Fruit fly (Drosophila melanogaster) whole organism, pupa: ENCODE data around the gene CG10428.
A peak's percentile ranks its signal among the peaks of the same experiment; 100 is the strongest.

Source experiments
- CG10348 ChIP-seq: fragments of 200-800 bp; sonication (Bioruptor generic); IDR thresholded peaks from 2 replicates; pipeline ENCODE4 v1.3.6; 2022; ENCODE audit warnings: missing biosample characterization, missing genetic modification characterization
- CG14655 ChIP-seq: fragments of 200-800 bp; sonication (Bioruptor generic); optimal IDR thresholded peaks from 3 replicates; lab custom pipeline; 2017; ENCODE audit warnings: mild to moderate bottlenecking, missing biosample characterization, missing genetic modification reagents, missing genetic modification characterization
- CG34367 ChIP-seq: fragments of 200-800 bp; sonication (Bioruptor generic); optimal IDR thresholded peaks from 2 replicates; lab custom pipeline; 2018; ENCODE audit warnings: missing biosample characterization, mild to moderate bottlenecking, missing genetic modification characterization
- CG4496 ChIP-seq: fragments of 200-800 bp; sonication (Bioruptor generic); IDR thresholded peaks from 3 replicates; pipeline ENCODE4 v1.3.6; 2022; ENCODE audit warnings: missing biosample characterization, missing genetic modification characterization
- CG8159 ChIP-seq: fragments of 200-800 bp; sonication (Bioruptor generic); optimal IDR thresholded peaks from 3 replicates; lab custom pipeline; 2018; ENCODE audit warnings: missing biosample characterization, mild to moderate bottlenecking, missing genetic modification characterization, moderate library complexity
- CG8301 ChIP-seq: fragments of 200-800 bp; sonication (Bioruptor generic); optimal IDR thresholded peaks from 2 replicates; lab custom pipeline; 2018; ENCODE audit warnings: missing biosample characterization, mild to moderate bottlenecking, missing genetic modification characterization
- D1 ChIP-seq: fragments of 200-800 bp; sonication (Bioruptor generic); optimal IDR thresholded peaks from 2 replicates; lab custom pipeline; 2018; ENCODE audit warnings: missing biosample characterization, mild to moderate bottlenecking, missing genetic modification characterization, moderate library complexity
- Snoo ChIP-seq: fragments of 200-800 bp; sonication (Bioruptor generic); optimal IDR thresholded peaks from 3 replicates; lab custom pipeline; 2017; ENCODE audit warnings: missing biosample characterization, mild to moderate bottlenecking, missing genetic modification characterization, inconsistent platforms
- rn ChIP-seq: fragments of 200-800 bp; sonication (Bioruptor generic); IDR thresholded peaks from 2 replicates; pipeline ENCODE4 v1.3.6; 2022; ENCODE audit warnings: missing biosample characterization, missing genetic modification characterization

- TF ChIP-seq Snoo (peak; percentile 44), CG34367 (tag; lab: Kevin White, UChicago) (no peak), CG4496 (no peak), rn (no peak), CG14655 (GFP tag; lab: Kevin White, UChicago) (no peak), CG10348 (GFP tag; lab: Robert Waterston, UW) (no peak), D1 (no peak), CG8159 (no peak), CG8301 (tag; lab: Kevin White, UChicago) (no peak)
These were observed 47.7 kb upstream of the CG10428 start for dm6 chr2L:18900976-18901375.
